Worm (Caenorhabditis elegans) whole organism, midembryonic: ENCODE results near the gene F16G10.2.

ENCODE experiments used
- T22C8.4 ChIP-seq: fragments of 200-800 bp; sonication (Bioruptor generic); IDR thresholded peaks from 2 replicates; pipeline ENCODE4 v1.3.6; 2022; ENCODE audit warnings: missing genetic modification characterization, missing compliant biosample characterization
- cog-1 ChIP-seq: sonication (generic microtip); optimal IDR thresholded peaks from 2 replicates; lab custom pipeline; 2016; ENCODE audit warnings: missing genetic modification characterization, missing compliant biosample characterization
- flt-1 ChIP-seq: fragments of 200-800 bp; sonication (Bioruptor generic); IDR thresholded peaks from 2 replicates; pipeline ENCODE4 v1.3.6; 2022; ENCODE audit warnings: missing genetic modification characterization, missing compliant biosample characterization
- klf-2 ChIP-seq: fragments of 200-800 bp; sonication (Bioruptor generic); conservative IDR thresholded peaks from 2 replicates; pipeline ENCODE4 v1.3.6; 2022; ENCODE audit warnings: missing genetic modification reagents, missing genetic modification characterization, missing compliant biosample characterization
- med-1 ChIP-seq: sonication (generic microtip); optimal IDR thresholded peaks from 2 replicates; lab custom pipeline; 2017; ENCODE audit warnings: missing genetic modification characterization, mild to moderate bottlenecking, missing compliant biosample characterization, antibody characterized with exemption, missing genetic modification reagents; ENCODE audit not compliant: insufficient read depth
- ref-1 ChIP-seq: fragments of 200-800 bp; sonication (Bioruptor generic); conservative IDR thresholded peaks from 2 replicates; pipeline ENCODE4 v1.3.6; 2022; ENCODE audit warnings: missing genetic modification reagents, missing genetic modification characterization, missing compliant biosample characterization
- tab-1 ChIP-seq: fragments of 200-800 bp; sonication (Bioruptor generic); IDR thresholded peaks from 2 replicates; pipeline ENCODE4 v1.3.6; 2022; ENCODE audit warnings: missing genetic modification characterization, missing compliant biosample characterization
- ztf-23 ChIP-seq: fragments of 200-800 bp; sonication (Bioruptor generic); IDR thresholded peaks from 2 replicates; pipeline ENCODE4 v1.3.6; 2022; ENCODE audit warnings: missing genetic modification reagents, missing genetic modification characterization, missing compliant biosample characterization

ce11 chrII:2332220-2332619 is 42.9 kb upstream of the F16G10.2 start, which contains the start of gene F43C11.8:
- no peak for TF ChIP-seq flt-1 (GFP tag; lab: Robert Waterston, UW)
- no peak for TF ChIP-seq med-1 (GFP tag; lab: Kevin White, UChicago)
- no peak for TF ChIP-seq T22C8.4 (GFP tag; lab: Robert Waterston, UW)
- TF ChIP-seq ref-1 (GFP tag; lab: Robert Waterston, UW) = no peak
- TF ChIP-seq klf-2 (GFP tag; lab: Robert Waterston, UW) = no peak
- no peak for TF ChIP-seq tab-1
- no peak for TF ChIP-seq cog-1 (tag; lab: Kevin White, UChicago)
- TF ChIP-seq ztf-23 (GFP tag; lab: Robert Waterston, UW) = no peak
